Worm (Caenorhabditis elegans) whole organism, L4 larva: ENCODE measurements around the gene fipr-9.
A peak's percentile ranks its signal among the peaks of the same experiment; 100 is the strongest.

Experiments used
- F26F4.8 ChIP-seq: fragments of 200-800 bp; sonication (Bioruptor generic); conservative IDR thresholded peaks from 2 replicates; pipeline ENCODE4 v1.3.6; 2022; ENCODE audit warnings: missing genetic modification characterization, missing compliant biosample characterization
- F37D6.2 ChIP-seq: sonication (generic microtip); optimal IDR thresholded peaks from 2 replicates; lab custom pipeline; 2016; ENCODE audit warnings: mild to moderate bottlenecking, missing genetic modification characterization, missing compliant biosample characterization
- F44E2.7 ChIP-seq: fragments of 200-800 bp; sonication (Bioruptor generic); IDR thresholded peaks from 2 replicates; pipeline ENCODE4 v2.1.2; 2022; ENCODE audit warnings: missing genetic modification characterization, missing compliant biosample characterization
- F49E8.2 ChIP-seq: sonication (generic microtip); optimal IDR thresholded peaks from 2 replicates; lab custom pipeline; 2016; ENCODE audit warnings: missing compliant biosample characterization, mild to moderate bottlenecking, missing genetic modification characterization, borderline replicate concordance
- R02D3.7 ChIP-seq: fragments of 150-350 bp; sonication (generic microtip); optimal IDR thresholded peaks from 3 replicates; lab custom pipeline; 2014; ENCODE audit warnings: missing biosample characterization, missing genetic modification characterization
- Y48G9A.11 ChIP-seq: fragments of 200-800 bp; sonication (Bioruptor generic); IDR thresholded peaks from 2 replicates; pipeline ENCODE4 v1.3.6; 2022; ENCODE audit warnings: missing genetic modification reagents, missing genetic modification characterization, missing compliant biosample characterization
- Y5F2A.4 ChIP-seq: fragments of 200-800 bp; sonication (Bioruptor generic); optimal IDR thresholded peaks from 2 replicates; lab custom pipeline; 2018; ENCODE audit warnings: mild to moderate bottlenecking, missing genetic modification characterization, missing compliant biosample characterization
- Y75B8A.6 ChIP-seq: fragments of 200-800 bp; sonication (Bioruptor generic); IDR thresholded peaks from 2 replicates; pipeline ENCODE4 v1.3.6; 2022; ENCODE audit warnings: missing genetic modification reagents, missing genetic modification characterization, missing compliant biosample characterization
- aly-2 ChIP-seq: sonication (generic microtip); optimal IDR thresholded peaks from 2 replicates; lab custom pipeline; 2018; ENCODE audit warnings: missing biosample characterization, missing genetic modification characterization
- ama-1 ChIP-seq: fragments of 150-350 bp; optimal IDR thresholded peaks from 2 replicates; lab custom pipeline; 2014; ENCODE audit warnings: inconsistent platforms, mixed read lengths
- attf-4 ChIP-seq: sonication (generic microtip); optimal IDR thresholded peaks from 3 replicates; lab custom pipeline; 2017; ENCODE audit warnings: missing biosample characterization, missing genetic modification characterization
- ceh-20 ChIP-seq: fragments of 200-800 bp; sonication (Bioruptor generic); IDR thresholded peaks from 2 replicates; pipeline ENCODE4 v1.3.6; 2022; ENCODE audit warnings: missing genetic modification reagents, missing genetic modification characterization, missing compliant biosample characterization
- ceh-32 ChIP-seq: sonication (generic microtip); optimal IDR thresholded peaks from 2 replicates; lab custom pipeline; 2016; ENCODE audit warnings: mild to moderate bottlenecking, missing genetic modification characterization, missing compliant biosample characterization; ENCODE audit not compliant: poor library complexity
- ceh-62 ChIP-seq: sonication (generic microtip); optimal IDR thresholded peaks from 2 replicates; lab custom pipeline; 2017; ENCODE audit warnings: missing biosample characterization, missing genetic modification characterization
- ceh-82 ChIP-seq: sonication (generic microtip); optimal IDR thresholded peaks from 2 replicates; lab custom pipeline; 2017; ENCODE audit warnings: missing biosample characterization, missing genetic modification characterization
- daf-16 ChIP-seq, 3 experiments: sonication (generic microtip); optimal IDR thresholded peaks; 2 replicates each; lab custom pipeline; 2016 to 2017; ENCODE audit warnings: missing genetic modification characterization in 3 of 3, missing genetic modification reagents in 3 of 3, mild to moderate bottlenecking in 2 of 3, missing compliant biosample characterization in 2 of 3, missing biosample characterization in 1 of 3, moderate library complexity in 1 of 3
- dmd-6 ChIP-seq: fragments of 200-800 bp; sonication (Bioruptor generic); IDR thresholded peaks from 2 replicates; pipeline ENCODE4 v1.3.6; 2022; ENCODE audit warnings: missing genetic modification reagents, missing genetic modification characterization, missing compliant biosample characterization
- dpl-1 ChIP-seq: fragments of 150-350 bp; optimal IDR thresholded peaks from 2 replicates; lab custom pipeline; 2014; ENCODE audit warnings: missing biosample characterization, missing genetic modification reagents, missing genetic modification characterization
- duxl-1 ChIP-seq: sonication (generic microtip); optimal IDR thresholded peaks from 2 replicates; lab custom pipeline; 2016; ENCODE audit warnings: mild to moderate bottlenecking, missing genetic modification characterization, moderate library complexity, missing compliant biosample characterization; ENCODE audit not compliant: poor library complexity
- egl-27 ChIP-seq: sonication (generic microtip); optimal IDR thresholded peaks from 3 replicates; lab custom pipeline; 2017; ENCODE audit warnings: missing biosample characterization, missing genetic modification reagents, missing genetic modification characterization
- fkh-10 ChIP-seq: fragments of 150-350 bp; optimal IDR thresholded peaks from 2 replicates; lab custom pipeline; 2014; ENCODE audit warnings: missing biosample characterization, missing genetic modification reagents, missing genetic modification characterization
- gei-8 ChIP-seq: fragments of 200-800 bp; sonication (Bioruptor generic); optimal IDR thresholded peaks from 2 replicates; lab custom pipeline; 2018; ENCODE audit warnings: mild to moderate bottlenecking, missing genetic modification characterization, missing compliant biosample characterization
- hmg-1.1 ChIP-seq: fragments of 200-800 bp; sonication (Bioruptor generic); IDR thresholded peaks from 2 replicates; pipeline ENCODE4 v1.3.6; 2022; ENCODE audit warnings: missing genetic modification reagents, missing genetic modification characterization, missing compliant biosample characterization
- lin-15B ChIP-seq: fragments of 150-350 bp; sonication (generic microtip); optimal IDR thresholded peaks from 3 replicates; lab custom pipeline; 2014; ENCODE audit warnings: missing biosample characterization, missing genetic modification characterization
- lin-29 ChIP-seq: fragments of 200-800 bp; sonication (Bioruptor generic); IDR thresholded peaks from 2 replicates; pipeline ENCODE4 v1.3.6; 2022; ENCODE audit warnings: missing genetic modification reagents, missing genetic modification characterization, missing compliant biosample characterization
- madf-9 ChIP-seq: fragments of 200-800 bp; sonication (Bioruptor generic); conservative IDR thresholded peaks from 2 replicates; pipeline ENCODE4 v1.3.6; 2022; ENCODE audit warnings: missing genetic modification reagents, missing genetic modification characterization, missing compliant biosample characterization
- mdl-1 ChIP-seq, 2 experiments: fragments of 150-350 bp in 1 of 2; sonication (generic microtip) in 1 of 2; optimal IDR thresholded peaks; 2 replicates each; lab custom pipeline; 2014 to 2017; ENCODE audit warnings: missing biosample characterization in 2 of 2, missing genetic modification characterization in 2 of 2
- mdt-29 ChIP-seq: fragments of 200-800 bp; sonication (Bioruptor generic); IDR thresholded peaks from 2 replicates; pipeline ENCODE4 v1.3.6; 2022; ENCODE audit warnings: missing genetic modification reagents, missing genetic modification characterization, missing compliant biosample characterization
- mes-2 ChIP-seq: sonication (generic microtip); optimal IDR thresholded peaks from 2 replicates; lab custom pipeline; 2016; ENCODE audit warnings: missing genotype, mild to moderate bottlenecking, missing genetic modification characterization, missing compliant biosample characterization; ENCODE audit not compliant: poor library complexity, severe bottlenecking
- mxl-2 ChIP-seq: fragments of 200-800 bp; sonication (Bioruptor generic); conservative IDR thresholded peaks from 2 replicates; pipeline ENCODE4 v1.3.6; 2022; ENCODE audit warnings: missing genetic modification reagents, missing genetic modification characterization, missing compliant biosample characterization
- nhr-10 ChIP-seq: fragments of 150-350 bp; optimal IDR thresholded peaks from 2 replicates; lab custom pipeline; 2014; ENCODE audit warnings: missing biosample characterization, missing genetic modification characterization
- nhr-11 ChIP-seq: fragments of 150-350 bp; optimal IDR thresholded peaks from 2 replicates; lab custom pipeline; 2014; ENCODE audit warnings: missing biosample characterization, missing genetic modification characterization
- nhr-237 ChIP-seq: sonication (generic microtip); optimal IDR thresholded peaks from 2 replicates; lab custom pipeline; 2017; ENCODE audit warnings: missing biosample characterization, missing genetic modification characterization
- nhr-25 ChIP-seq: sonication (generic microtip); optimal IDR thresholded peaks from 2 replicates; lab custom pipeline; 2017; ENCODE audit warnings: missing genetic modification characterization, mild to moderate bottlenecking, missing compliant biosample characterization, antibody characterized with exemption, moderate library complexity, borderline replicate concordance; ENCODE audit not compliant: insufficient read depth
- nhr-41 ChIP-seq: fragments of 200-800 bp; sonication (Bioruptor generic); IDR thresholded peaks from 2 replicates; pipeline ENCODE4 v1.3.6; 2022; ENCODE audit warnings: missing genetic modification reagents, missing genetic modification characterization, missing compliant biosample characterization
- nhr-42 ChIP-seq: fragments of 200-800 bp; sonication (Bioruptor generic); IDR thresholded peaks from 2 replicates; pipeline ENCODE4 v1.3.6; 2022; ENCODE audit warnings: missing genetic modification characterization, missing compliant biosample characterization
- nhr-48 ChIP-seq: sonication (generic microtip); optimal IDR thresholded peaks from 2 replicates; lab custom pipeline; 2016; ENCODE audit warnings: mild to moderate bottlenecking, missing genetic modification characterization, missing compliant biosample characterization
- nhr-6 ChIP-seq: fragments of 150-350 bp; optimal IDR thresholded peaks from 2 replicates; lab custom pipeline; 2014; ENCODE audit warnings: missing biosample characterization, missing genetic modification characterization
- pqm-1 ChIP-seq: sonication (generic microtip); optimal IDR thresholded peaks from 2 replicates; lab custom pipeline; 2017; ENCODE audit warnings: missing biosample characterization, missing genetic modification characterization
- rbr-2 ChIP-seq: sonication (generic microtip); optimal IDR thresholded peaks from 2 replicates; lab custom pipeline; 2016; ENCODE audit warnings: missing genotype, missing genetic modification characterization, missing compliant biosample characterization
- sdz-12 ChIP-seq: fragments of 200-800 bp; sonication (Bioruptor generic); optimal IDR thresholded peaks from 2 replicates; lab custom pipeline; 2018; ENCODE audit warnings: mild to moderate bottlenecking, missing genetic modification characterization, missing compliant biosample characterization
- snpc-1.2 ChIP-seq: fragments of 200-800 bp; sonication (Bioruptor generic); IDR thresholded peaks from 2 replicates; pipeline ENCODE4 v1.3.6; 2022; ENCODE audit warnings: missing genetic modification reagents, missing genetic modification characterization, missing compliant biosample characterization
- spr-1 ChIP-seq: sonication (generic microtip); optimal IDR thresholded peaks from 2 replicates; lab custom pipeline; 2016; ENCODE audit warnings: mild to moderate bottlenecking, missing genetic modification characterization, missing compliant biosample characterization
- tag-97 ChIP-seq: fragments of 200-800 bp; sonication (Bioruptor generic); IDR thresholded peaks from 2 replicates; pipeline ENCODE4 v1.3.6; 2022; ENCODE audit warnings: missing genetic modification characterization, missing compliant biosample characterization
- tra-1 ChIP-seq: fragments of 200-800 bp; sonication (Bioruptor generic); IDR thresholded peaks from 2 replicates; pipeline ENCODE4 v1.3.6; 2022; ENCODE audit warnings: missing genetic modification reagents, missing genetic modification characterization, missing compliant biosample characterization
- unc-130 ChIP-seq: sonication (generic microtip); optimal IDR thresholded peaks from 2 replicates; lab custom pipeline; 2016; ENCODE audit warnings: missing genetic modification reagents, missing genetic modification characterization, missing compliant biosample characterization
- unc-62 ChIP-seq, 3 experiments: fragments of 150-350 bp in 1 of 3; sonication (generic microtip); optimal IDR thresholded peaks in 2 of 3; peaks in 1 of 3; 1 replicate in 1 of 3; 2 replicates in 2 of 3; lab custom pipeline; 2014 to 2017; ENCODE audit warnings: missing biosample characterization in 3 of 3, missing genetic modification characterization in 3 of 3, missing genetic modification reagents in 3 of 3, missing genotype in 1 of 3
- vab-7 ChIP-seq: fragments of 200-800 bp; sonication (Bioruptor generic); IDR thresholded peaks from 2 replicates; pipeline ENCODE4 v1.3.6; 2022; ENCODE audit warnings: missing genetic modification reagents, missing genetic modification characterization, missing compliant biosample characterization
- zfp-3 ChIP-seq: fragments of 200-800 bp; sonication (Bioruptor generic); conservative IDR thresholded peaks from 2 replicates; pipeline ENCODE4 v1.3.6; 2022; ENCODE audit warnings: missing genetic modification reagents, missing genetic modification characterization, missing compliant biosample characterization
- ztf-7 ChIP-seq: fragments of 150-350 bp; optimal IDR thresholded peaks from 2 replicates; lab custom pipeline; 2014; ENCODE audit warnings: missing biosample characterization, missing genetic modification characterization

fipr-9 gene

ce11 chrV:10246443-10246885 is 25.0 kb downstream of the fipr-9 start:
- TF ChIP-seq mxl-2 (GFP tag; lab: Robert Waterston, UW) (no peak), daf-16 (GFP tag; optimal IDR thresholded peaks at IDR 0.05; lab: Kevin White, UChicago) (peak in 1 of 2 experiments; percentile 52), daf-16 (tag; optimal IDR thresholded peaks at IDR 0.05; lab: Kevin White, UChicago) (peak; percentile 82), nhr-48 (no peak), unc-62 (GFP tag; optimal IDR thresholded peaks at IDR 0.05 in 1 of 2; lab: Kevin White, UChicago) (peak in 1 of 2 experiments; percentile 95), unc-62 (tag; optimal IDR thresholded peaks at IDR 0.05; lab: Kevin White, UChicago) (no peak), ceh-32 (tag; lab: Kevin White, UChicago) (no peak), nhr-237 (tag; lab: Kevin White, UChicago) (no peak), duxl-1 (tag; lab: Kevin White, UChicago) (no peak), mdt-29 (GFP tag; lab: Robert Waterston, UW) (no peak), lin-29 (GFP tag; lab: Robert Waterston, UW) (no peak), pqm-1 (no peak), mdl-1 (tag; optimal IDR thresholded peaks at IDR 0.05; lab: Kevin White, UChicago) (peak; percentile 22 to 98), attf-4 (tag; lab: Kevin White, UChicago) (no peak), nhr-41 (GFP tag; lab: Robert Waterston, UW) (no peak), fkh-10 (GFP tag; lab: Kevin White, UChicago) (peak; percentile 87), ceh-62 (no peak), Y75B8A.6 (no peak), dpl-1 (GFP tag; lab: Kevin White, UChicago) (peak; percentile 17), nhr-42 (GFP tag; lab: Robert Waterston, UW) (no peak), vab-7 (GFP tag; lab: Robert Waterston, UW) (no peak), madf-9 (GFP tag; lab: Robert Waterston, UW) (no peak), F37D6.2 (tag; lab: Kevin White, UChicago) (no peak), tag-97 (GFP tag; lab: Robert Waterston, UW) (no peak), nhr-25 (tag; lab: Kevin White, UChicago) (no peak), mes-2 (tag; lab: Kevin White, UChicago) (peak; percentile 57), ama-1 (lab: Kevin White, UChicago) (no peak), Y5F2A.4 (GFP tag; lab: Kevin White, UChicago) (no peak), ceh-20 (GFP tag; lab: Robert Waterston, UW) (no peak), lin-15B (tag; lab: Kevin White, UChicago) (no peak), gei-8 (GFP tag; lab: Kevin White, UChicago) (no peak), F26F4.8 (no peak), R02D3.7 (tag; lab: Kevin White, UChicago) (no peak), unc-130 (GFP tag; lab: Kevin White, UChicago) (peak; percentile 42), ceh-82 (tag; lab: Kevin White, UChicago) (no peak), snpc-1.2 (no peak), nhr-6 (tag; lab: Kevin White, UChicago) (no peak), egl-27 (tag; lab: Kevin White, UChicago) (no peak), nhr-10 (tag; lab: Kevin White, UChicago) (no peak), F44E2.7 (no peak), Y48G9A.11 (GFP tag; lab: Robert Waterston, UW) (no peak), rbr-2 (tag; lab: Kevin White, UChicago) (peak; percentile 53), sdz-12 (no peak), hmg-1.1 (GFP tag; lab: Robert Waterston, UW) (no peak; the same call in 1 of the 2 replicates), F49E8.2 (tag; lab: Kevin White, UChicago) (no peak), nhr-11 (tag; lab: Kevin White, UChicago) (peak; percentile 78), spr-1 (no peak), zfp-3 (GFP tag; lab: Robert Waterston, UW) (no peak), aly-2 (tag; lab: Kevin White, UChicago) (no peak), dmd-6 (GFP tag; lab: Robert Waterston, UW) (peak; percentile 33; the same call in 1 of the 2 replicates), tra-1 (GFP tag; lab: Robert Waterston, UW) (no peak), ztf-7 (tag; lab: Kevin White, UChicago) (no peak)
